Fruit fly (Drosophila melanogaster): Measurements from ENCODE around the gene CG5397.

DNA sequence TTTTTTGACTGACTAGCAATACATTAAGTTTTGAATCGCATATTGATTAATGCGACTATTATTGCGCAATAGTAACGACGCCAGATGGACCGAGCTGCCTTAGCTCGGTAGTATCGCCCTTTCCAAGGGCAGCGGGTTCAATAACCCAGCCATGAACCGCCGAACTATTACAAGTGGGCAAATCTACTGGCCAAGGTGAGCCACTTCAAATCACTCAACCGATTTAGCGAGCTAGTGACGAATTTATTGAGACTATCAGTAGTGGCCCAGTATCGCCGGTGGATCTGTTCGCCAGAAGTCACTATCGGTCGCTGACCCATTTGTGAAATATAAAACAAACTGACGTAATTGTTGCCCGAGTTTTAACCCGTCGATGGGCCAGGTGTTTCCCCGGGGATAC, 21.4 kb upstream of the CG5397 start:
- TF ChIP-seq h (optimal IDR thresholded peaks at IDR 0.05) (no peak), psq (optimal IDR thresholded peaks at IDR 0.05) (no peak), ttk (optimal IDR thresholded peaks at IDR 0.05) (no peak), insv (optimal IDR thresholded peaks at IDR 0.05) (no peak), Sin3A (optimal IDR thresholded peaks at IDR 0.05) (no peak), Myc (optimal IDR thresholded peaks at IDR 0.05) (no peak)
